Fruit fly (Drosophila melanogaster) whole organism, wandering third instar larva: ENCODE data around the gene CG10562.
A peak's percentile ranks its signal among the peaks of the same experiment; 100 is the strongest.

Experiments used
- Abd-B ChIP-seq: fragments of >200 bp; optimal IDR thresholded peaks from 2 replicates; lab custom pipeline; 2017; ENCODE audit warnings: missing biosample characterization, missing genetic modification characterization
- CG32264 ChIP-seq: fragments of 200-800 bp; sonication (Bioruptor generic); optimal IDR thresholded peaks from 2 replicates; lab custom pipeline; 2016; ENCODE audit warnings: missing biosample characterization, missing genetic modification characterization
- CG9705 ChIP-seq: fragments of 200-800 bp; sonication (Bioruptor generic); optimal IDR thresholded peaks from 2 replicates; lab custom pipeline; 2018; ENCODE audit warnings: missing biosample characterization, mild to moderate bottlenecking, missing genetic modification characterization
- CrebA ChIP-seq: fragments of 200-800 bp; sonication (Bioruptor generic); optimal IDR thresholded peaks from 2 replicates; lab custom pipeline; 2016; ENCODE audit warnings: missing biosample characterization, mild to moderate bottlenecking, missing genetic modification characterization, borderline replicate concordance
- Dfd ChIP-seq: fragments of >200 bp; optimal IDR thresholded peaks from 2 replicates; lab custom pipeline; 2017; ENCODE audit warnings: missing biosample characterization, missing genetic modification characterization
- Dif ChIP-seq: fragments of 200-275, 200-300 bp; sonication (Bioruptor generic); optimal IDR thresholded peaks from 2 replicates; lab custom pipeline; 2018; ENCODE audit warnings: missing biosample characterization, missing genetic modification characterization; ENCODE audit not compliant: partially characterized antibody
- HLH106 ChIP-seq: fragments of 200-800 bp; optimal IDR thresholded peaks from 3 replicates; lab custom pipeline; 2019; ENCODE audit warnings: missing biosample characterization, mild to moderate bottlenecking, missing genetic modification characterization, moderate library complexity
- Hnf4 ChIP-seq: fragments of 200-800 bp; sonication (Bioruptor generic); optimal IDR thresholded peaks from 2 replicates; lab custom pipeline; 2016; ENCODE audit warnings: missing biosample characterization, mild to moderate bottlenecking, missing genetic modification characterization
- Hr78 ChIP-seq: fragments of >200 bp; optimal IDR thresholded peaks from 2 replicates; lab custom pipeline; 2017; ENCODE audit warnings: missing biosample characterization, missing genetic modification characterization
- Hr83 ChIP-seq: fragments of 200-300 bp; sonication (Bioruptor generic); optimal IDR thresholded peaks from 2 replicates; lab custom pipeline; 2016; ENCODE audit warnings: missing biosample characterization, mild to moderate bottlenecking, missing genetic modification characterization, moderate library complexity; ENCODE audit not compliant: poor library complexity, severe bottlenecking
- Jra ChIP-seq: sonication (Bioruptor generic); optimal IDR thresholded peaks from 2 replicates; lab custom pipeline; 2016; ENCODE audit warnings: missing biosample characterization, missing genetic modification characterization
- Mio ChIP-seq: sonication (Bioruptor generic); optimal IDR thresholded peaks from 2 replicates; lab custom pipeline; 2016; ENCODE audit warnings: missing biosample characterization, missing genetic modification characterization
- Myc ChIP-seq: fragments of >200 bp; optimal IDR thresholded peaks from 2 replicates; lab custom pipeline; 2017
- N ChIP-seq: fragments of >200 bp; optimal IDR thresholded peaks from 2 replicates; lab custom pipeline; 2018; ENCODE audit warnings: missing biosample characterization, missing external identifiers, missing genetic modification characterization
- OdsH ChIP-seq: fragments of 200-800 bp; sonication (Bioruptor generic); optimal IDR thresholded peaks from 2 replicates; lab custom pipeline; 2016; ENCODE audit warnings: missing biosample characterization, mild to moderate bottlenecking, missing genetic modification characterization
- Rel ChIP-seq, 2 experiments: fragments of 200-800 bp; sonication (Bioruptor generic) in 1 of 2; optimal IDR thresholded peaks; 2 replicates in 1 of 2; 3 replicates in 1 of 2; lab custom pipeline; 2016 to 2019; ENCODE audit warnings: mild to moderate bottlenecking in 2 of 2, missing biosample characterization in 2 of 2, missing genetic modification characterization in 2 of 2, moderate library complexity in 1 of 2
- Sp1 ChIP-seq: fragments of 200-800 bp; sonication (Bioruptor generic); optimal IDR thresholded peaks from 3 replicates; lab custom pipeline; 2019; ENCODE audit warnings: missing biosample characterization, mild to moderate bottlenecking, missing genetic modification characterization, moderate library complexity
- br ChIP-seq: fragments of 200-800 bp; sonication (Bioruptor generic); optimal IDR thresholded peaks from 2 replicates; lab custom pipeline; 2016; ENCODE audit warnings: missing biosample characterization, missing genetic modification characterization
- brk ChIP-seq: fragments of 200-800 bp; sonication (Bioruptor generic); optimal IDR thresholded peaks from 2 replicates; lab custom pipeline; 2016; ENCODE audit warnings: missing biosample characterization, mild to moderate bottlenecking, missing genetic modification characterization
- dl ChIP-seq, 2 experiments: fragments of 175-275, 200-275 bp in 1 of 2; fragments of 200-275 bp in 1 of 2; sonication (Bioruptor generic); optimal IDR thresholded peaks; lab custom pipeline; 2018; ENCODE audit warnings: mild to moderate bottlenecking in 2 of 2, missing biosample characterization in 2 of 2, missing genetic modification characterization in 2 of 2, moderate library complexity in 2 of 2; ENCODE audit not compliant: partially characterized antibody in 2 of 2, insufficient read depth in 1 of 2
- dmrt93B ChIP-seq: fragments of 200-800 bp; sonication (Bioruptor generic); optimal IDR thresholded peaks from 2 replicates; lab custom pipeline; 2018; ENCODE audit warnings: missing biosample characterization, mild to moderate bottlenecking, missing genetic modification characterization
- ey ChIP-seq: fragments of 200-800 bp; sonication (Bioruptor generic); optimal IDR thresholded peaks from 2 replicates; lab custom pipeline; 2016; ENCODE audit warnings: missing biosample characterization, missing genetic modification characterization
- foxo ChIP-seq, 2 experiments: fragments of 200-800 bp; sonication (Bioruptor generic); optimal IDR thresholded peaks; 2 replicates in 1 of 2; 3 replicates in 1 of 2; lab custom pipeline; 2016 to 2017; ENCODE audit warnings: missing biosample characterization in 2 of 2, missing genetic modification characterization in 2 of 2
- fru ChIP-seq: fragments of 200-800 bp; sonication (Bioruptor generic); optimal IDR thresholded peaks from 3 replicates; lab custom pipeline; 2016; ENCODE audit warnings: missing biosample characterization, mild to moderate bottlenecking, missing genetic modification characterization
- jim ChIP-seq: fragments of 175-275, 200-325 bp; sonication (Bioruptor generic); optimal IDR thresholded peaks from 2 replicates; lab custom pipeline; 2016; ENCODE audit warnings: missing biosample characterization, mild to moderate bottlenecking, missing genetic modification characterization
- pan ChIP-seq: fragments of >200 bp; optimal IDR thresholded peaks from 2 replicates; lab custom pipeline; 2017
- psq ChIP-seq: fragments of 200-800 bp; sonication (Bioruptor generic); optimal IDR thresholded peaks from 3 replicates; lab custom pipeline; 2017; ENCODE audit warnings: missing biosample characterization, mild to moderate bottlenecking, missing genetic modification characterization, moderate library complexity
- rgr ChIP-seq: fragments of 200-800 bp; sonication (Bioruptor generic); optimal IDR thresholded peaks from 3 replicates; lab custom pipeline; 2016; ENCODE audit warnings: missing biosample characterization, mild to moderate bottlenecking, missing genetic modification characterization
- sage ChIP-seq: fragments of 200-800 bp; sonication (Bioruptor generic); optimal IDR thresholded peaks from 2 replicates; lab custom pipeline; 2016; ENCODE audit warnings: missing biosample characterization, mild to moderate bottlenecking, missing genetic modification characterization
- sv ChIP-seq: fragments of 200-800 bp; sonication (Bioruptor generic); optimal IDR thresholded peaks from 3 replicates; lab custom pipeline; 2016; ENCODE audit warnings: missing biosample characterization, missing genetic modification characterization
- tai ChIP-seq: sonication (Bioruptor generic); optimal IDR thresholded peaks from 2 replicates; lab custom pipeline; 2016; ENCODE audit warnings: missing biosample characterization, missing genetic modification characterization

The CG10562 gene

DNA sequence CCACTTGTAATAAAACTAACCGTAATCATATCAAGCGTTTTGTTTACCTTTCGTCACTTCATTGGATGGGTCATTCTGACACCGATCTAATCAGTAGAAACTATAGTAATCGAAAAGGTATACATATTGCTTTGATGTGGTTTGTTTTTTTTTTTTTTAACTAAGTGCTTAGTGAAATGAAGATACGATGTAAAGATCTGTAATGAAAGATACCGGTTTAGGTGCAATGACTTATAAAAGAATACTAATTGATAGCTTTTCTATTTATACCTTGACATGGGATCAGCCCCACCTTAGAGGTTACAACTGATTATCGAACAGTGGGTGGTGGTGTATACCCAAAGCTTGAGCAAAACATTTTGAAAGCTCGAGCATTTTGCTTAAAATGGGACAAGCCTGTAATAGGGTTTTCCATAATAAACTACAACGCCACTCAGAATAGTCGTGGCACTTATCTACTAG, 39.3 kb downstream of the CG10562 start, which contains the start of gene CG31300:
Gene CG31300 (plus strand): TSS at position 412 of the 462 bp plus-strand sequence.
- TF ChIP-seq sv (GFP tag; lab: Kevin White, UChicago) (no peak), tai (GFP tag; lab: Kevin White, UChicago) (no peak), CG32264 (GFP tag; lab: Kevin White, UChicago) (no peak), Jra (GFP tag; lab: Kevin White, UChicago) (no peak), Abd-B (GFP tag; lab: Kevin White, UChicago) (no peak), Dif (GFP tag; lab: Kevin White, UChicago) (no peak), Hr78 (GFP tag; lab: Kevin White, UChicago) (no peak), CG9705 (GFP tag; lab: Kevin White, UChicago) (no peak), pan (lab: Kevin White, UChicago) (no peak), Mio (GFP tag; lab: Kevin White, UChicago) (no peak), Rel (GFP tag; optimal IDR thresholded peaks at IDR 0.05; lab: Kevin White, UChicago) (no peak), Rel (tag; optimal IDR thresholded peaks at IDR 0.05; lab: Kevin White, UChicago) (no peak)

DNA sequence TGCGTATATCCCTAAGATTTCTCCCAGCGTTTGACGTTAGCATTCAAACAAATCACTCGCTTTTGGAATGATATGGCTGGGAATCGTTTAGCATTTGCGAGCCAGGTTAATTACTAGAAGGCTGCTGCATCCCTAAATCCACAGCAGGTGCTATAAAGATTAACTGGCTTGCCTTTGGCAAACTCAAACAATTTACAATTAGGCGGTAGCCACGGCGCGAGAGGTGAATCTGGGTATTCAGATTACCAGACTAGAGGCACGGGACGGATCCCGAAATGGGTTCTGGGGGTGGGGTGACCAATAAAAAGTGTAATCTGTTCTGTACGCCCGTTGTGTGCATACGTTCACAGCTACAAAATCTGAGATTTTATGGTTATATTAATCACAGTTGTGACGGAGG, 41.4 kb downstream of the CG10562 start, which contains the start of gene CG11892:
Gene CG11892 (plus strand): TSS at position 384 of the 400 bp plus-strand sequence.
- TF ChIP-seq Hnf4 (GFP tag; lab: Kevin White, UChicago) (peak; percentile 24), br (GFP tag; lab: Kevin White, UChicago) (peak; percentile 57), CrebA (no peak), jim (GFP tag; lab: Kevin White, UChicago) (no peak), OdsH (GFP tag; lab: Kevin White, UChicago) (peak; percentile 47), Myc (lab: Kevin White, UChicago) (no peak), Sp1 (peak; percentile 55), sv (GFP tag; lab: Kevin White, UChicago) (no peak), tai (GFP tag; lab: Kevin White, UChicago) (no peak), fru (GFP tag; lab: Kevin White, UChicago) (peak; percentile 50), Hr83 (GFP tag; lab: Kevin White, UChicago) (peak; percentile 51), Rel (GFP tag; optimal IDR thresholded peaks at IDR 0.05; lab: Kevin White, UChicago) (no peak), Rel (tag; optimal IDR thresholded peaks at IDR 0.05; lab: Kevin White, UChicago) (no peak), rgr (GFP tag; lab: Kevin White, UChicago) (peak; percentile 36), dmrt93B (no peak), psq (GFP tag; lab: Kevin White, UChicago) (no peak), brk (GFP tag; lab: Kevin White, UChicago) (no peak), pan (lab: Kevin White, UChicago) (no peak)

DNA sequence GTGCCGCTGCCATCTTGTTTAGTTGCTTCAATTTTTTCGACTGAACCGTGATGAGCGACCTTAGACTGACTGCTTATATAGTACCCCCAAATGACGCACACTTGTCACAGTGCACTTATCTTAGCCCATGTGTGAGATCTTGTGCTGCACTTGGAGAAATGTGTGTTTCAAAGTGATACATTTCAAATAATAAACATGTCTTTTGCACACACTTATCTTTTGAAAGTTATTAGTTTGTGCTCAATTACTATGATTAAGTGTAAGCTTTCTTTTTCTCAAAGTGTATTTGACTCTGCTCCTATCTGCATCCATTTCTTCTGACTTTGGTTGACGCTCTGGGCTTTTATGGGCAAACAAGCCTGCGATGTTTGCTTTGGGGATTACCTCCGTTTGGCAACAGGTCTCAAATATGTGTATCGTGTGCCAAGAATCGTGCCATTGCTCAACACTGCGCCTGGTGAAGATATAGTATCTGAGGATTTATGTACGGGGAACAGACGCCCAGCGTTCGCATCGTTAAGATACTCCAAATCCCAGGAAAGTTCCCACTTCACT, 42.7 kb downstream of the CG10562 start, which contains the start of gene CG10514:
Gene CG10514 (minus strand): TSS at position 51 of the 555 bp plus-strand sequence.
- peak in 1 of 2 experiments; percentile 18 for TF ChIP-seq foxo (GFP tag; optimal IDR thresholded peaks at IDR 0.05; lab: Kevin White, UChicago)
- TF ChIP-seq ey (GFP tag; lab: Kevin White, UChicago), result peak; percentile 4
- peak; percentile 77 for TF ChIP-seq Hr83 (GFP tag; lab: Kevin White, UChicago)
- TF ChIP-seq Mio (GFP tag; lab: Kevin White, UChicago), result no peak
- TF ChIP-seq OdsH (GFP tag; lab: Kevin White, UChicago), result peak; percentile 43
- TF ChIP-seq fru (GFP tag; lab: Kevin White, UChicago), result peak; percentile 13
- TF ChIP-seq dl (GFP tag; optimal IDR thresholded peaks at IDR 0.05; lab: Kevin White, UChicago; ENCODE audit: insufficient read depth in 1 of 2, partially characterized antibody in 2 of 2), result no peak
- peak; percentile 18 for TF ChIP-seq psq (GFP tag; lab: Kevin White, UChicago)
- peak; percentile 36 for TF ChIP-seq br (GFP tag; lab: Kevin White, UChicago)
- TF ChIP-seq Sp1, result peak; percentile 10
- peak; percentile 24 for TF ChIP-seq rgr (GFP tag; lab: Kevin White, UChicago)
- no peak for TF ChIP-seq Dfd (GFP tag; lab: Kevin White, UChicago)

DNA sequence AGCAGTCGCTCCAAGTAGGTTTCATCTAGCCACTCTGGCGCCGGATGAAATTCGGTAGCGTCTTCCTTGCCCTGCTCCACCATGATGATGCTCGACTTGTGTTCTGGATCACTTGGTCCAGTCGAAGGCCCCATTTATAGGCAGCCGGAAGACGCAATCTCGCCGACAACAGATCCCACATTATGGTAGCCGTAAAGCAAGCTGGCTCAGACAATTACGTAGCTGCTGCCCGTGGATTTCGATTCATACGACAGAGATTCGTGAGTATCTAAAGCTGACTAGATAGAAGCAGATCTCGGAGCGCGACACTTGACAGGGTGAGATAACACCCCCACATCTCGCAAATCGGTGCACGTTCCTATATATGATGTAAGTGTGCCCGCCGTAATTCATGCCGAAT, 45.4 kb downstream of the CG10562 start, which contains the start of gene CG10513:
Gene CG10513 (minus strand): TSS at position 101 of the 400 bp plus-strand sequence.
- TF ChIP-seq HLH106 (tag; lab: Kevin White, UChicago), result no peak
- no peak for TF ChIP-seq sv (GFP tag; lab: Kevin White, UChicago)
- TF ChIP-seq dl (GFP tag; optimal IDR thresholded peaks at IDR 0.05; lab: Kevin White, UChicago; ENCODE audit: insufficient read depth in 1 of 2, partially characterized antibody in 2 of 2), result no peak
- no peak for TF ChIP-seq jim (GFP tag; lab: Kevin White, UChicago)
- no peak for TF ChIP-seq N
- TF ChIP-seq Dif (GFP tag; lab: Kevin White, UChicago), result no peak
- no peak for TF ChIP-seq sage (GFP tag; lab: Kevin White, UChicago)
- TF ChIP-seq brk (GFP tag; lab: Kevin White, UChicago), result no peak
